Worm (Caenorhabditis elegans) whole organism, young adult: ENCODE results near the gene golg-4.

Experiments
- lin-26 ChIP-seq: fragments of 200-800 bp; sonication (Bioruptor generic); IDR thresholded peaks from 2 replicates; pipeline ENCODE4 v1.3.6; 2022; ENCODE audit warnings: missing genetic modification reagents, missing genetic modification characterization, missing compliant biosample characterization
- lin-35 ChIP-seq, 3 experiments: fragments of 150-350 bp in 2 of 3; sonication (generic microtip) in 1 of 3; optimal IDR thresholded peaks; 2 replicates each; lab custom pipeline; 2014 to 2018; ENCODE audit warnings: missing biosample characterization in 3 of 3, missing genetic modification characterization in 3 of 3, missing genetic modification reagents in 3 of 3

- TF ChIP-seq lin-26 (GFP tag; lab: Robert Waterston, UW) (no peak), lin-35 (GFP tag; optimal IDR thresholded peaks at IDR 0.05; lab: Kevin White, UChicago) (no peak)
Measured at ce11 chrIII:3470433-3470832, 65.1 kb downstream of the golg-4 start.
